Worm (Caenorhabditis elegans) whole organism, young adult: ENCODE results near the gene R04E5.9.

Experiments
- F39B2.1 ChIP-seq: fragments of 200-800 bp; sonication (Bioruptor generic); IDR thresholded peaks from 2 replicates; pipeline ENCODE4 v1.3.6; 2022; ENCODE audit warnings: missing genetic modification reagents, missing genetic modification characterization, missing compliant biosample characterization
- K11D2.4 ChIP-seq: fragments of 200-800 bp; sonication (Bioruptor generic); IDR thresholded peaks from 2 replicates; pipeline ENCODE4 v1.3.6; 2022; ENCODE audit warnings: missing genetic modification reagents, missing genetic modification characterization, missing compliant biosample characterization
- K12H6.12 ChIP-seq: fragments of 200-800 bp; sonication (Bioruptor generic); optimal IDR thresholded peaks from 2 replicates; lab custom pipeline; 2018; ENCODE audit warnings: mild to moderate bottlenecking, missing genetic modification characterization, missing compliant biosample characterization
- Y53F4B.3 ChIP-seq: fragments of 200-800 bp; sonication (Bioruptor generic); IDR thresholded peaks from 2 replicates; pipeline ENCODE4 v1.3.6; 2022; ENCODE audit warnings: missing genetic modification reagents, missing genetic modification characterization, missing compliant biosample characterization
- Y56A3A.18 ChIP-seq: fragments of 200-800 bp; sonication (Bioruptor generic); IDR thresholded peaks from 2 replicates; pipeline ENCODE4 v1.3.6; 2022; ENCODE audit warnings: missing genetic modification reagents, missing genetic modification characterization, missing compliant biosample characterization
- Y67H2A.10 ChIP-seq: fragments of 200-800 bp; sonication (Bioruptor generic); conservative IDR thresholded peaks from 2 replicates; pipeline ENCODE4 v1.3.6; 2022; ENCODE audit warnings: missing genetic modification reagents, missing genetic modification characterization, missing compliant biosample characterization
- ZK185.1 ChIP-seq: sonication (generic microtip); optimal IDR thresholded peaks from 2 replicates; lab custom pipeline; 2016; ENCODE audit warnings: mild to moderate bottlenecking, missing genetic modification characterization, missing compliant biosample characterization; ENCODE audit not compliant: poor library complexity, severe bottlenecking
- bed-1 ChIP-seq: fragments of 200-800 bp; sonication (Bioruptor generic); IDR thresholded peaks from 2 replicates; pipeline ENCODE4 v1.3.6; 2022; ENCODE audit warnings: missing genetic modification reagents, missing genetic modification characterization, missing compliant biosample characterization
- bed-2 ChIP-seq: fragments of 200-800 bp; sonication (Bioruptor generic); IDR thresholded peaks from 2 replicates; pipeline ENCODE4 v1.3.6; 2022; ENCODE audit warnings: missing genetic modification reagents, missing genetic modification characterization, missing compliant biosample characterization
- ccch-3 ChIP-seq: fragments of 200-800 bp; sonication (Bioruptor generic); optimal IDR thresholded peaks from 2 replicates; lab custom pipeline; 2018; ENCODE audit warnings: mild to moderate bottlenecking, missing genetic modification characterization, missing compliant biosample characterization
- cebp-1 ChIP-seq, 2 experiments: fragments of 200-800 bp in 1 of 2; sonication (Bioruptor generic) in 1 of 2; sonication (generic microtip) in 1 of 2; IDR thresholded peaks in 1 of 2; optimal IDR thresholded peaks in 1 of 2; 2 replicates each; pipeline versions ENCODE4 v1.3.6 to Lab custom; 2017 to 2022; ENCODE audit warnings: missing compliant biosample characterization in 2 of 2, missing genetic modification characterization in 2 of 2, mild to moderate bottlenecking in 1 of 2, missing genetic modification reagents in 1 of 2, moderate library complexity in 1 of 2
- ceh-27 ChIP-seq: fragments of 200-800 bp; sonication (Bioruptor generic); optimal IDR thresholded peaks from 2 replicates; lab custom pipeline; 2018; ENCODE audit warnings: mild to moderate bottlenecking, missing genetic modification characterization, moderate library complexity, missing compliant biosample characterization
- die-1 ChIP-seq: sonication (generic microtip); optimal IDR thresholded peaks from 2 replicates; lab custom pipeline; 2016; ENCODE audit warnings: missing genotype, mild to moderate bottlenecking, missing genetic modification characterization, missing compliant biosample characterization
- egrh-3 ChIP-seq: fragments of 200-800 bp; sonication (Bioruptor generic); IDR thresholded peaks from 2 replicates; pipeline ENCODE4 v1.3.6; 2022; ENCODE audit warnings: missing genetic modification reagents, missing genetic modification characterization, missing compliant biosample characterization
- ets-4 ChIP-seq: fragments of 200-800 bp; sonication (Bioruptor generic); optimal IDR thresholded peaks from 2 replicates; lab custom pipeline; 2018; ENCODE audit warnings: mild to moderate bottlenecking, missing genetic modification characterization, missing compliant biosample characterization
- fkh-3 ChIP-seq: sonication (generic microtip); optimal IDR thresholded peaks from 2 replicates; lab custom pipeline; 2016; ENCODE audit warnings: mild to moderate bottlenecking, missing genetic modification characterization, missing compliant biosample characterization
- gei-17 ChIP-seq: fragments of 200-800 bp; sonication (Bioruptor generic); optimal IDR thresholded peaks from 2 replicates; lab custom pipeline; 2018; ENCODE audit warnings: mild to moderate bottlenecking, missing genetic modification characterization, missing compliant biosample characterization
- hsf-1 ChIP-seq: fragments of 200-800 bp; sonication (Bioruptor generic); IDR thresholded peaks from 2 replicates; pipeline ENCODE4 v1.3.6; 2022; ENCODE audit warnings: missing genetic modification reagents, missing genetic modification characterization, missing compliant biosample characterization
- lag-1 ChIP-seq: fragments of 200-800 bp; sonication (Bioruptor generic); IDR thresholded peaks from 2 replicates; pipeline ENCODE4 v1.3.6; 2022; ENCODE audit warnings: missing genetic modification reagents, missing genetic modification characterization, missing compliant biosample characterization
- lin-40 ChIP-seq: sonication (generic microtip); optimal IDR thresholded peaks from 2 replicates; lab custom pipeline; 2016; ENCODE audit warnings: missing genetic modification characterization, mild to moderate bottlenecking, missing compliant biosample characterization, missing genotype, missing genetic modification reagents
- lsl-1 ChIP-seq: fragments of 200-800 bp; sonication (Bioruptor generic); optimal IDR thresholded peaks from 2 replicates; lab custom pipeline; 2018; ENCODE audit warnings: mild to moderate bottlenecking, missing genetic modification characterization, moderate library complexity, missing compliant biosample characterization
- mxl-1 ChIP-seq: sonication (generic microtip); optimal IDR thresholded peaks from 2 replicates; lab custom pipeline; 2016; ENCODE audit warnings: missing genetic modification characterization, missing compliant biosample characterization
- nfyb-1 ChIP-seq: fragments of 200-800 bp; sonication (Bioruptor generic); IDR thresholded peaks from 2 replicates; pipeline ENCODE4 v1.3.6; 2022; ENCODE audit warnings: missing genetic modification reagents, missing genetic modification characterization, missing compliant biosample characterization
- nhr-179 ChIP-seq: sonication (generic microtip); optimal IDR thresholded peaks from 2 replicates; lab custom pipeline; 2016; ENCODE audit warnings: mild to moderate bottlenecking, missing genetic modification characterization, missing compliant biosample characterization
- nhr-80 ChIP-seq: sonication (generic microtip); optimal IDR thresholded peaks from 2 replicates; lab custom pipeline; 2016; ENCODE audit warnings: missing genetic modification characterization, missing compliant biosample characterization
- rcor-1 ChIP-seq: fragments of 200-800 bp; sonication (Bioruptor generic); IDR thresholded peaks from 2 replicates; pipeline ENCODE4 v1.3.6; 2022; ENCODE audit warnings: missing genetic modification reagents, missing genetic modification characterization, missing compliant biosample characterization
- rec-8 ChIP-seq, 2 experiments: sonication (generic microtip); optimal IDR thresholded peaks; 2 replicates each; lab custom pipeline; 2016; ENCODE audit warnings: mild to moderate bottlenecking in 2 of 2, missing genetic modification characterization in 2 of 2, missing genetic modification reagents in 2 of 2, missing genotype in 2 of 2, missing biosample characterization in 1 of 2, missing compliant biosample characterization in 1 of 2, moderate library complexity in 1 of 2
- sea-2 ChIP-seq: fragments of 200-800 bp; sonication (Bioruptor generic); IDR thresholded peaks from 2 replicates; pipeline ENCODE4 v1.3.6; 2022; ENCODE audit warnings: missing genetic modification characterization, missing compliant biosample characterization
- snpc-3.4 ChIP-seq: sonication (generic microtip); optimal IDR thresholded peaks from 2 replicates; lab custom pipeline; 2017; ENCODE audit warnings: missing genetic modification characterization, mild to moderate bottlenecking, missing compliant biosample characterization, antibody characterized with exemption, moderate library complexity, missing genotype, missing genetic modification reagents
- tbp1 ChIP-seq: fragments of 200-800 bp; sonication (Bioruptor generic); optimal IDR thresholded peaks from 2 replicates; lab custom pipeline; 2018; ENCODE audit warnings: mild to moderate bottlenecking, missing genetic modification characterization, missing compliant biosample characterization
- unc-62 ChIP-seq: fragments of 150-350 bp; optimal IDR thresholded peaks from 2 replicates; lab custom pipeline; 2014; ENCODE audit warnings: missing biosample characterization, missing genetic modification reagents, missing genetic modification characterization
- ztf-25 ChIP-seq: fragments of 200-800 bp; sonication (Bioruptor generic); IDR thresholded peaks from 2 replicates; pipeline ENCODE4 v1.3.6; 2022; ENCODE audit warnings: missing genetic modification reagents, missing genetic modification characterization, missing compliant biosample characterization
- ztf-28 ChIP-seq: fragments of 200-800 bp; sonication (Bioruptor generic); IDR thresholded peaks from 2 replicates; pipeline ENCODE4 v1.3.6; 2022; ENCODE audit warnings: missing genetic modification reagents, missing genetic modification characterization, missing compliant biosample characterization

The R04E5.9 gene

DNA sequence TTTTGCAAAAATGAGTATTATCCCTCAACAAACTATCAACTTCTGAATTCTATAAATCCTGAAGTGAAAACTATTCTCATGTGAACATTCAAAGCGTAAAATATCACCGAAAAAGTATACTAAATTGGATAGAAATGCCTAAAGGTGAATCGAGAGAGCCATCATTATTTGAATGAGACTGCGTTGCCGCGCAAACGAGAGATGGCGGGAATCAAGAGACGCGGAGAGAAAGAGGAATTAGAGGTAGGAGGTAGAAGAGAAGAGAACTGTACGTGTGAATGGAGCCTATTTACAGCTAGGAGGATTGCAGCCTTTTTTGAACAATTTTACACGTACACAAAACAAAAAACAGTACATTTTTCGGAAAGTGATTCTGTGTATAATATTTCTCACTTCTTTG is 48.6 kb upstream of the R04E5.9 start:
- no peak for TF ChIP-seq lin-40 (tag; lab: Kevin White, UChicago)
- TF ChIP-seq rec-8 (tag; optimal IDR thresholded peaks at IDR 0.05; lab: Kevin White, UChicago), result no peak

DNA sequence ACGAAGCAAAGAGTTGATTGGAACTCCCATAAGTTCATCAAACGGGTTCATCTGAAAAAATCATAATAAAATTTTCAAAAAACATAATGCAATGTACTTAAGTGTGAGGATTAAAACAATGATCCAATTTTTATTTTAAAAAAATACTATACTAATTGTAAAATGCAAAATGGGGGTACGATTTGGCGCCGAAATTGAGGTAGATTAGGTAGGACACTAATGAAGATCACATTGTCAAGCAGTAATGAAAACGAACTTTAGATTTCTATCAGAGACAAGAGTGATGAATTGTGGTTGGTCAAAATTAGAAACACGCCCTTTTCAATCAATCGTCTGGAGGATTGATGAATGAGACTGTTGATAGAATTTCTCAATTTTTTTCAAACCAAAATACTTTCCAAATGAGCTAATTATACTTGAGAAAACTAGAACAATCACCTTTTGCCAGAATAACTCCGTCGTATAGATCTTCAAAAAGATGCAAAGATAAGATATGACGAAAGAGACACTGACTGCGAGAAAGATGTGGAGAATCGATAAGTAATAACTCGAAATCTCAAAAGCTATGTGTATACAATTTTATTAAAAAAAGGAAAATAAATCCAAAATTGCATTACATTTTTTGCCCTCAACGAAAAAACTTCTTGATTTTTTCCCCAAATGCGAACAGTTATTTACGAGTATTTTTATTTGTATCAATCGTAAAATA is 47.1 kb upstream of the R04E5.9 start, which contains the start of gene C06E2.5:
TSS of gene C06E2.5 (minus strand) at position 51 of the 709 bp plus-strand sequence.
- TF ChIP-seq hsf-1, result no peak
- TF ChIP-seq bed-2, result no peak
- TF ChIP-seq K12H6.12 (tag; lab: Kevin White, UChicago), result no peak
- no peak for TF ChIP-seq K11D2.4 (GFP tag; lab: Robert Waterston, UW)
- TF ChIP-seq nfyb-1, result no peak
- TF ChIP-seq sea-2, result no peak
- no peak for TF ChIP-seq lsl-1 (GFP tag; lab: Kevin White, UChicago)
- no peak for TF ChIP-seq ztf-25 (GFP tag; lab: Robert Waterston, UW)
- no peak for TF ChIP-seq Y53F4B.3 (GFP tag; lab: Robert Waterston, UW)
- TF ChIP-seq rcor-1 (GFP tag; lab: Robert Waterston, UW), result no peak
- no peak for TF ChIP-seq unc-62 (GFP tag; lab: Kevin White, UChicago)
- TF ChIP-seq gei-17 (GFP tag; lab: Kevin White, UChicago), result no peak
- no peak for TF ChIP-seq ets-4
- no peak for TF ChIP-seq ztf-28 (GFP tag; lab: Robert Waterston, UW)

DNA sequence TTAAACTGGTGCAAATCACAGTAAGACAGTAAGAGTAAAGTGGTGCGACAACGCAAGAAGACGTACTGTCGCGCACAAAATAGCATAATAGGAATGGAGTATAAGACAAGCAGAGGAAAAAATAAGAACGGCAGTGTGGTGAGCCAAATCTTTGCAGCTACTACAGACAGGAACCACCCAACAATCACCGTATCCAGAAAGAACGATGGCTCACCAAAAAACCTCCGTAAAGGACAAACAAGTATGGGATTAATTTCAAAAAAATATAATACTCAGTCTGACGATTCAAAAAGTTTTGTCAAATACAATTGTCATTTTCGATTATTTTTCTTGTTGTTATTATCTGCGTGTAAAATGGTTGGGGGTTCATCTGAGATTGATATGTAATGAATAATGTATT is 43.5 kb upstream of the R04E5.9 start:
- TF ChIP-seq ccch-3 (GFP tag; lab: Kevin White, UChicago), result no peak
- TF ChIP-seq nhr-80 (tag; lab: Kevin White, UChicago), result no peak
- no peak for TF ChIP-seq Y67H2A.10 (GFP tag; lab: Robert Waterston, UW)
- no peak for TF ChIP-seq cebp-1 (GFP tag; IDR thresholded peaks at IDR 0.05; lab: Robert Waterston, UW)
- no peak for TF ChIP-seq cebp-1 (tag; optimal IDR thresholded peaks at IDR 0.05; lab: Kevin White, UChicago)
- no peak for TF ChIP-seq K12H6.12 (tag; lab: Kevin White, UChicago)
- no peak for TF ChIP-seq fkh-3 (tag; lab: Kevin White, UChicago)
- no peak for TF ChIP-seq mxl-1 (tag; lab: Kevin White, UChicago)
- TF ChIP-seq nhr-179 (tag; lab: Kevin White, UChicago), result no peak
- TF ChIP-seq lag-1 (GFP tag; lab: Robert Waterston, UW), result no peak
- no peak for TF ChIP-seq ceh-27 (GFP tag; lab: Kevin White, UChicago)
- TF ChIP-seq egrh-3 (GFP tag; lab: Robert Waterston, UW), result no peak
- TF ChIP-seq snpc-3.4 (tag; lab: Kevin White, UChicago), result no peak
- TF ChIP-seq unc-62 (GFP tag; lab: Kevin White, UChicago), result no peak
- no peak for TF ChIP-seq bed-1 (GFP tag; lab: Robert Waterston, UW)
- no peak for TF ChIP-seq ZK185.1 (tag; lab: Kevin White, UChicago)
- no peak for TF ChIP-seq die-1 (tag; lab: Kevin White, UChicago)
- no peak for TF ChIP-seq tbp1
- no peak for TF ChIP-seq F39B2.1
- TF ChIP-seq, all 124 proteins: peak for 0

DNA sequence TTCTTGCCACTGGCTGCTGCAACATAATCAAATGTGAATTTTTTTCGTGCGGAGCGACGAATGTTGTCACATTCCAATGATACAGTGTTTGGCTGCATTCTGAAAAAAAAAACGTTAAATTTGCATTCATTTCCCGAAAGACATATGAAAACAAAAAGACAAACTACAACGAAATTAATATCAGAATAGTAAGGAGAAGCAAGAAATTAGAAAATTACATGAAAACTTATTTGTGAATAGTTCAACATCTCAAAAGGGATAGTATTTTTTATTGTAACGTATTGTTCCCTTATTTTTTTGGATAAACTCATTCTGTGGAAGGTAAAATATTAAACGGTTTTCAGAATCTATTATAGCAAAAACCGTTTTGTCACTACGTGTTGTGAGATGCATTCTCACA is 42.6 kb upstream of the R04E5.9 start, which contains the start of gene sprp-4:
TSS of gene sprp-4 (minus strand) at position 101 of the 400 bp plus-strand sequence.
- TF ChIP-seq bed-2 (no peak), Y56A3A.18 (GFP tag; lab: Robert Waterston, UW) (no peak)
